Fruit fly (Drosophila melanogaster): ENCODE data around the gene CG44954.

DNA sequence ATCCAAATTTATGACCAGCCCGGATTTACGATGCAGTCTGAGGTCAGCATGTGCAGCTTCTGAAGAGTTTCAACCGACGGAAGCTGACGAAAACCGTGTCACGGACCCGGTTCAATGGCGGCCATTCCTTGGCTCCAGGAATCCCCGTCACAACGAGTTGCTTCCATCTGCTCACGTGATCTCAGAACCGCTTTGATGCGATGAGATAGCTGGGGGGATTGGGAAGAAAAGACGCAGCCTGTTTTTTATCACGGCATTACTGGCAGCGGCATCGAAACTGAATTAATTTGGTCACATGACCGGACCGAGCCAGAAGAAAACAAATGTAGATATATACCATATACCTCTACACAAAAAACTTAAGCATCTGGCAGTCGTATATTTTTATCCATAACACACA, 30.9 kb downstream of the CG44954 start:
- TF ChIP-seq H15 (GFP tag; IDR thresholded peaks at IDR 0.05) = no peak
- no peak for TF ChIP-seq CG11093 (GFP tag; IDR thresholded peaks at IDR 0.05)
- no peak for TF ChIP-seq Jarid2 (GFP tag; optimal IDR thresholded peaks at IDR 0.05)
- TF ChIP-seq NK7.1 (GFP tag; optimal IDR thresholded peaks at IDR 0.05) = no peak
- no peak for TF ChIP-seq CG12744 (GFP tag; optimal IDR thresholded peaks at IDR 0.05)
- no peak for TF ChIP-seq CG1832 (GFP tag; optimal IDR thresholded peaks at IDR 0.05)
- no peak for TF ChIP-seq Atf6 (GFP tag; IDR thresholded peaks at IDR 0.05)
- no peak for TF ChIP-seq CG14014 (GFP tag; IDR thresholded peaks at IDR 0.05)
- TF ChIP-seq pb (GFP tag; optimal IDR thresholded peaks at IDR 0.05) = no peak
